Fruit fly (Drosophila melanogaster) whole organism, embryonic: Measurements from ENCODE around the gene Ufd1.

ENCODE experiments used
- ATbp ChIP-seq: fragments of 200-800 bp; sonication (Bioruptor generic); optimal IDR thresholded peaks from 2 replicates; lab custom pipeline; 2017; ENCODE audit warnings: missing biosample characterization, mild to moderate bottlenecking, missing genetic modification characterization, missing genetic modification reagents
- Aef1 ChIP-seq: fragments of 200-800 bp; sonication (Bioruptor generic); IDR thresholded peaks from 3 replicates; pipeline ENCODE4 v1.3.6; 2022; ENCODE audit warnings: missing biosample characterization, missing genetic modification characterization
- Bgb ChIP-seq: fragments of 200-800 bp; sonication (Bioruptor generic); IDR thresholded peaks from 2 replicates; pipeline ENCODE4 v1.3.6; 2022; ENCODE audit warnings: missing biosample characterization, missing genetic modification characterization; ENCODE audit not compliant: partially characterized antibody
- CG10321 ChIP-seq: fragments of 200-800 bp; sonication (Bioruptor generic); IDR thresholded peaks from 2 replicates; pipeline ENCODE4 v1.3.6; 2022; ENCODE audit warnings: missing biosample characterization, missing genetic modification characterization
- CG11696 ChIP-seq: fragments of 200-800 bp; sonication (Bioruptor generic); IDR thresholded peaks from 2 replicates; pipeline ENCODE4 v1.3.6; 2022; ENCODE audit warnings: missing biosample characterization, missing genetic modification characterization
- CG13296 ChIP-seq: fragments of 200-800 bp; sonication (Bioruptor generic); optimal IDR thresholded peaks from 3 replicates; lab custom pipeline; 2018; ENCODE audit warnings: missing biosample characterization, mild to moderate bottlenecking, missing genetic modification characterization
- CG15514 ChIP-seq: fragments of 200-800 bp; sonication (Bioruptor generic); optimal IDR thresholded peaks from 3 replicates; lab custom pipeline; 2017; ENCODE audit warnings: missing biosample characterization, missing genetic modification characterization, mild to moderate bottlenecking, moderate library complexity, missing genetic modification reagents
- CG16779 ChIP-seq: fragments of 200-800 bp; sonication (Bioruptor generic); IDR thresholded peaks from 2 replicates; pipeline ENCODE4 v1.3.6; 2022; ENCODE audit warnings: missing biosample characterization, missing genetic modification characterization
- CG16815 ChIP-seq: fragments of 200-800 bp; sonication (Bioruptor generic); optimal IDR thresholded peaks from 3 replicates; lab custom pipeline; 2017; ENCODE audit warnings: missing biosample characterization, mild to moderate bottlenecking, missing genetic modification characterization
- CG2120 ChIP-seq: fragments of 200-800 bp; sonication (Bioruptor generic); optimal IDR thresholded peaks from 3 replicates; lab custom pipeline; 2016; ENCODE audit warnings: missing biosample characterization, missing genetic modification characterization
- CG2129 ChIP-seq: fragments of 200-800 bp; sonication (Bioruptor generic); IDR thresholded peaks from 2 replicates; pipeline ENCODE4 v1.3.6; 2022; ENCODE audit warnings: missing biosample characterization, missing genetic modification characterization; ENCODE audit not compliant: partially characterized antibody
- CG2199 ChIP-seq: fragments of 200-800 bp; sonication (Bioruptor generic); IDR thresholded peaks from 3 replicates; pipeline ENCODE4 v1.3.6; 2022; ENCODE audit warnings: missing biosample characterization, missing genetic modification characterization
- CG30431 ChIP-seq: fragments of 200-800 bp; sonication (Bioruptor generic); optimal IDR thresholded peaks from 2 replicates; lab custom pipeline; 2017; ENCODE audit warnings: missing biosample characterization, missing genetic modification characterization
- CG31224 ChIP-seq: fragments of 200-800 bp; sonication (Bioruptor generic); IDR thresholded peaks from 2 replicates; pipeline ENCODE4 v1.3.6; 2022; ENCODE audit warnings: missing biosample characterization, missing genetic modification characterization
- CG42726 ChIP-seq: fragments of 200-800 bp; sonication (Bioruptor generic); IDR thresholded peaks from 2 replicates; pipeline ENCODE4 v1.3.6; 2022; ENCODE audit warnings: missing biosample characterization, missing genetic modification characterization; ENCODE audit not compliant: partially characterized antibody
- CG6175 ChIP-seq: fragments of 200-800 bp; sonication (Bioruptor generic); IDR thresholded peaks from 3 replicates; pipeline ENCODE4 v1.3.6; 2022; ENCODE audit warnings: missing biosample characterization, missing genetic modification characterization
- CG7928 ChIP-seq: fragments of 200-800 bp; sonication (Bioruptor generic); optimal IDR thresholded peaks from 2 replicates; lab custom pipeline; 2017; ENCODE audit warnings: missing biosample characterization, mild to moderate bottlenecking, missing genetic modification characterization
- CG7987 ChIP-seq: fragments of 200-800 bp; sonication (Bioruptor generic); optimal IDR thresholded peaks from 2 replicates; lab custom pipeline; 2018; ENCODE audit warnings: missing biosample characterization, mild to moderate bottlenecking, missing genetic modification characterization, moderate library complexity
- CG9797 ChIP-seq: fragments of 200-800 bp; sonication (Bioruptor generic); optimal IDR thresholded peaks from 3 replicates; lab custom pipeline; 2018; ENCODE audit warnings: missing biosample characterization, mild to moderate bottlenecking, missing genetic modification characterization
- CrebB ChIP-seq: fragments of 200-800 bp; sonication (Bioruptor generic); optimal IDR thresholded peaks from 3 replicates; lab custom pipeline; 2018; ENCODE audit warnings: missing biosample characterization, mild to moderate bottlenecking, missing genetic modification characterization
- D ChIP-seq, 2 experiments: fragments of 200-800 bp in 1 of 2; fragments of >200 bp in 1 of 2; sonication (Bioruptor generic) in 1 of 2; optimal IDR thresholded peaks; 2 replicates in 1 of 2; 3 replicates in 1 of 2; lab custom pipeline; 2017; ENCODE audit warnings: mild to moderate bottlenecking in 1 of 2, missing biosample characterization in 1 of 2, missing genetic modification characterization in 1 of 2, missing genetic modification reagents in 1 of 2
- Deaf1 ChIP-seq: fragments of 200-800 bp; optimal IDR thresholded peaks from 3 replicates; lab custom pipeline; 2019; ENCODE audit warnings: missing biosample characterization, mild to moderate bottlenecking, missing genetic modification characterization, moderate library complexity
- Doc2 ChIP-seq: fragments of 200-800 bp; sonication (Bioruptor generic); IDR thresholded peaks from 2 replicates; pipeline ENCODE4 v1.3.6; 2022; ENCODE audit warnings: missing biosample characterization, missing genetic modification characterization
- HmgD ChIP-seq: fragments of 200-800 bp; sonication (Bioruptor generic); optimal IDR thresholded peaks from 3 replicates; lab custom pipeline; 2016; ENCODE audit warnings: missing biosample characterization, missing genetic modification characterization
- Med ChIP-seq: fragments of 200-800 bp; sonication (Bioruptor generic); peaks from one replicate; lab custom pipeline; 2016; ENCODE audit warnings: missing biosample characterization, missing genetic modification characterization, mild to moderate bottlenecking, inconsistent platforms, moderate library complexity
- Myb ChIP-seq: fragments of 200-800 bp; sonication (Bioruptor generic); optimal IDR thresholded peaks from 2 replicates; lab custom pipeline; 2016; ENCODE audit warnings: missing biosample characterization, missing genetic modification characterization
- NC2α ChIP-seq: fragments of 200-800 bp; sonication (Bioruptor generic); optimal IDR thresholded peaks from 2 replicates; lab custom pipeline; 2016; ENCODE audit warnings: missing biosample characterization, missing genetic modification characterization
- NFAT ChIP-seq: fragments of 200-800 bp; sonication (Bioruptor generic); IDR thresholded peaks from 2 replicates; pipeline ENCODE4 v1.3.6; 2022; ENCODE audit warnings: missing biosample characterization, missing genetic modification characterization
- Opbp ChIP-seq: fragments of 200-800 bp; sonication (Bioruptor generic); IDR thresholded peaks from 3 replicates; pipeline ENCODE4 v1.3.6; 2022; ENCODE audit warnings: missing biosample characterization, missing genetic modification characterization; ENCODE audit not compliant: partially characterized antibody
- Scr ChIP-seq: fragments of 200-800 bp; sonication (Bioruptor generic); IDR thresholded peaks from 2 replicates; pipeline ENCODE4 v1.3.6; 2022; ENCODE audit warnings: missing biosample characterization, missing genetic modification characterization; ENCODE audit not compliant: partially characterized antibody
- Sry-δ ChIP-seq: fragments of 200-800 bp; sonication (Bioruptor generic); optimal IDR thresholded peaks from 2 replicates; lab custom pipeline; 2016; ENCODE audit warnings: missing biosample characterization, missing genetic modification characterization
- Xbp1 ChIP-seq: fragments of 200-800 bp; sonication (Bioruptor generic); optimal IDR thresholded peaks from 3 replicates; lab custom pipeline; 2016; ENCODE audit warnings: missing biosample characterization, mild to moderate bottlenecking, missing genetic modification characterization
- ash1 ChIP-seq: fragments of 200-800 bp; sonication (Bioruptor generic); optimal IDR thresholded peaks from 2 replicates; lab custom pipeline; 2018; ENCODE audit warnings: missing biosample characterization, mild to moderate bottlenecking, missing genetic modification characterization
- crol ChIP-seq: fragments of 200-800 bp; sonication (Bioruptor generic); IDR thresholded peaks from 2 replicates; pipeline ENCODE4 v1.3.6; 2022; ENCODE audit warnings: missing biosample characterization, missing genetic modification characterization
- crp ChIP-seq, 2 experiments: fragments of 200-800 bp; sonication (Bioruptor generic); optimal IDR thresholded peaks; 2 replicates in 1 of 2; 3 replicates in 1 of 2; lab custom pipeline; 2017; ENCODE audit warnings: missing biosample characterization in 2 of 2, missing genetic modification characterization in 2 of 2, mild to moderate bottlenecking in 1 of 2, moderate library complexity in 1 of 2
- dysf ChIP-seq: fragments of 200-800 bp; sonication (Bioruptor generic); IDR thresholded peaks from 3 replicates; pipeline ENCODE4 v1.3.6; 2022; ENCODE audit warnings: missing biosample characterization, missing genetic modification characterization
- her ChIP-seq: fragments of 200-800 bp; sonication (Bioruptor generic); optimal IDR thresholded peaks from 2 replicates; lab custom pipeline; 2016; ENCODE audit warnings: missing biosample characterization, missing genetic modification characterization
- hkb ChIP-seq, 2 experiments: fragments of 200-800 bp in 1 of 2; fragments of >200 bp in 1 of 2; sonication (Bioruptor generic) in 1 of 2; IDR thresholded peaks in 1 of 2; optimal IDR thresholded peaks in 1 of 2; 2 replicates each; pipeline versions ENCODE4 v1.3.6 to Lab custom; 2017 to 2022; ENCODE audit warnings: missing biosample characterization in 1 of 2, missing genetic modification characterization in 1 of 2
- lov ChIP-seq, 2 experiments: fragments of 200-800 bp in 1 of 2; fragments of >200 bp in 1 of 2; sonication (Bioruptor generic) in 1 of 2; IDR thresholded peaks in 1 of 2; optimal IDR thresholded peaks in 1 of 2; 2 replicates in 1 of 2; 3 replicates in 1 of 2; pipeline versions ENCODE4 v1.3.6 to Lab custom; 2017 to 2022; ENCODE audit warnings: missing biosample characterization in 1 of 2, missing genetic modification characterization in 1 of 2
- nmo ChIP-seq: fragments of 200-800 bp; sonication (Bioruptor generic); optimal IDR thresholded peaks from 2 replicates; lab custom pipeline; 2018; ENCODE audit warnings: missing biosample characterization, mild to moderate bottlenecking, missing genetic modification characterization, moderate library complexity
- ro ChIP-seq: fragments of 200-800 bp; sonication (Bioruptor generic); IDR thresholded peaks from 2 replicates; pipeline ENCODE4 v1.3.6; 2022; ENCODE audit warnings: missing biosample characterization, missing genetic modification characterization
- sens-2 ChIP-seq: fragments of 200-800 bp; sonication (Bioruptor generic); IDR thresholded peaks from 2 replicates; pipeline ENCODE4 v1.3.6; 2022; ENCODE audit warnings: missing biosample characterization, missing genetic modification characterization
- sim ChIP-seq: fragments of 200-800 bp; sonication (Bioruptor generic); IDR thresholded peaks from 2 replicates; pipeline ENCODE4 v1.3.6; 2022; ENCODE audit warnings: missing biosample characterization, missing genetic modification characterization
- tgo ChIP-seq: fragments of 200-800 bp; sonication (Bioruptor generic); IDR thresholded peaks from 3 replicates; pipeline ENCODE4 v1.3.6; 2022; ENCODE audit warnings: missing biosample characterization, missing genetic modification characterization

Ufd1 gene

dm6 chr3L:11113198-11114197 lies 9.5 kb downstream of the Ufd1 start, which contains the start of gene Sod1 (continued):
- TF ChIP-seq hkb (optimal IDR thresholded peaks at IDR 0.05; lab: Kevin White, UChicago) (no peak), hkb (GFP tag; IDR thresholded peaks at IDR 0.05; lab: Robert Waterston, UW) (0 out of 2 replicates have a peak, but pooled peaks have one; percentile 7), nmo (GFP tag; lab: Kevin White, UChicago) (peak; percentile 31), tgo (no peak), crp (GFP tag; optimal IDR thresholded peaks at IDR 0.05; lab: Kevin White, UChicago) (no peak), CG13296 (GFP tag; lab: Kevin White, UChicago) (no peak), CrebB (no peak), dysf (no peak), ash1 (GFP tag; lab: Kevin White, UChicago) (no peak), Aef1 (GFP tag; lab: Robert Waterston, UW) (no peak), NC2α (no peak), CG16815 (GFP tag; lab: Kevin White, UChicago) (no peak), CG7928 (GFP tag; lab: Kevin White, UChicago) (no peak), CG9797 (GFP tag; lab: Kevin White, UChicago) (peak; percentile 61)
- TF ChIP-seq, all 482 proteins: peak for 70

- TF ChIP-seq CG10321 (GFP tag; lab: Robert Waterston, UW) = 0 out of 2 replicates have a peak, but pooled peaks have one; percentile 43
- TF ChIP-seq Xbp1 = no peak
- TF ChIP-seq sim (GFP tag; lab: Robert Waterston, UW) = no peak
- TF ChIP-seq CG7987 = no peak
- TF ChIP-seq Med (GFP tag; lab: Kevin White, UChicago) = peak; percentile 59
- TF ChIP-seq CG2199 (GFP tag; lab: Robert Waterston, UW) = 0 out of 3 replicates have a peak, but pooled peaks have one; percentile 24
- 0 out of 2 replicates have a peak, but pooled peaks have one; percentile 52 for TF ChIP-seq CG16779 (GFP tag; lab: Robert Waterston, UW)
- no peak for TF ChIP-seq CG31224 (GFP tag; lab: Robert Waterston, UW)
- no peak for TF ChIP-seq sens-2 (GFP tag; lab: Robert Waterston, UW)
- TF ChIP-seq ash1 (GFP tag; lab: Kevin White, UChicago) = no peak
- TF ChIP-seq crol (GFP tag; lab: Robert Waterston, UW) = peak; percentile 38; the same call in 1 of the 2 replicates
- 0 out of 2 replicates have a peak, but pooled peaks have one; percentile 18 for TF ChIP-seq Bgb (GFP tag; lab: Robert Waterston, UW)
- TF ChIP-seq Myb (GFP tag; lab: Kevin White, UChicago) = no peak
- 0 out of 2 replicates have a peak, but pooled peaks have one; percentile 10 for TF ChIP-seq CG42726 (GFP tag; lab: Robert Waterston, UW)
- TF ChIP-seq her = no peak
- no peak for TF ChIP-seq CG30431 (GFP tag; lab: Kevin White, UChicago)
- TF ChIP-seq Scr = no peak
- 0 out of 3 replicates have a peak, but pooled peaks have one; percentile 28 for TF ChIP-seq dysf
- no peak for TF ChIP-seq lov (optimal IDR thresholded peaks at IDR 0.05; lab: Kevin White, UChicago)
- 0 out of 3 replicates have a peak, but pooled peaks have one; percentile 27 for TF ChIP-seq lov (GFP tag; IDR thresholded peaks at IDR 0.05; lab: Robert Waterston, UW)
- 0 out of 3 replicates have a peak, but pooled peaks have one; percentile 15 for TF ChIP-seq Opbp (GFP tag; lab: Robert Waterston, UW)
- no peak for TF ChIP-seq D (optimal IDR thresholded peaks at IDR 0.05; lab: Kevin White, UChicago)
- TF ChIP-seq D (GFP tag; optimal IDR thresholded peaks at IDR 0.05; lab: Kevin White, UChicago) = no peak
- 0 out of 3 replicates have a peak, but pooled peaks have one; percentile 28 for TF ChIP-seq CG6175
- TF ChIP-seq CG2129 (GFP tag; lab: Robert Waterston, UW) = no peak
- no peak for TF ChIP-seq CG2120 (GFP tag; lab: Kevin White, UChicago)
- no peak for TF ChIP-seq Sry-δ (GFP tag; lab: Kevin White, UChicago)
- no peak for TF ChIP-seq ATbp
- TF ChIP-seq Doc2 (GFP tag; lab: Robert Waterston, UW) = no peak
- TF ChIP-seq HmgD (GFP tag; lab: Kevin White, UChicago) = no peak
- TF ChIP-seq ro (GFP tag; lab: Robert Waterston, UW) = no peak
- TF ChIP-seq CG11696 (GFP tag; lab: Robert Waterston, UW) = 0 out of 2 replicates have a peak, but pooled peaks have one; percentile 16
- no peak for TF ChIP-seq CG15514 (GFP tag; lab: Kevin White, UChicago)
- TF ChIP-seq Deaf1 (tag; lab: Kevin White, UChicago) = peak; percentile 8
- no peak for TF ChIP-seq NFAT
Measured at dm6 chr3L:11112427-11112826, 10.6 kb downstream of the Ufd1 start.
